Worm (Caenorhabditis elegans): ENCODE data around the gene F41E6.5.

- TF ChIP-seq nhr-28 (tag; optimal IDR thresholded peaks at IDR 0.05) (no peak), unc-62 (GFP tag; optimal IDR thresholded peaks at IDR 0.05) (no peak), sptf-1 (tag; optimal IDR thresholded peaks at IDR 0.05) (no peak), nhr-237 (tag; optimal IDR thresholded peaks at IDR 0.05) (no peak), lsy-2 (tag; optimal IDR thresholded peaks at IDR 0.05) (no peak), M03D4.4 (tag; optimal IDR thresholded peaks at IDR 0.05) (no peak), ztf-11 (tag; optimal IDR thresholded peaks at IDR 0.05) (no peak), hlh-1 (tag; optimal IDR thresholded peaks at IDR 0.05) (no peak), lin-13 (tag; optimal IDR thresholded peaks at IDR 0.05) (no peak), flh-1 (GFP tag; optimal IDR thresholded peaks at IDR 0.05) (no peak), cnd-1 (tag; optimal IDR thresholded peaks at IDR 0.05) (no peak)
Observed at ce11 chrV:8599192-8599591, 4.1 kb upstream of the F41E6.5 start, which contains the start of gene F41E6.7.

Data from whole organism, mixed stage, embryonic.